Worm (Caenorhabditis elegans) whole organism, L2 larva: ENCODE measurements around the gene unc-85.

Source experiments
- ZK546.5 ChIP-seq: sonication (generic microtip); optimal IDR thresholded peaks from 2 replicates; lab custom pipeline; 2017; ENCODE audit warnings: missing biosample characterization, missing genetic modification characterization
- ama-1 ChIP-seq: fragments of 150-350 bp; optimal IDR thresholded peaks from 2 replicates; lab custom pipeline; 2018; ENCODE audit warnings: inconsistent platforms
- mab-5 ChIP-seq: fragments of 150-350 bp; optimal IDR thresholded peaks from 2 replicates; lab custom pipeline; 2014; ENCODE audit warnings: missing biosample characterization, missing genetic modification characterization
- mdl-1 ChIP-seq, 2 experiments: fragments of 150-350 bp in 1 of 2; sonication (generic microtip) in 1 of 2; optimal IDR thresholded peaks; 2 replicates each; lab custom pipeline; 2017; ENCODE audit warnings: missing biosample characterization in 2 of 2, missing genetic modification characterization in 2 of 2
- nhr-10 ChIP-seq: sonication (generic microtip); optimal IDR thresholded peaks from 2 replicates; lab custom pipeline; 2017; ENCODE audit warnings: missing biosample characterization, missing genetic modification characterization
- nhr-23 ChIP-seq: fragments of 150-350 bp; optimal IDR thresholded peaks from 2 replicates; lab custom pipeline; 2014; ENCODE audit warnings: missing biosample characterization, missing genetic modification reagents, missing genetic modification characterization
- sma-9 ChIP-seq, 2 experiments: fragments of 150-350 bp in 1 of 2; sonication (generic microtip) in 1 of 2; optimal IDR thresholded peaks; 2 replicates each; lab custom pipeline; 2014 to 2016; ENCODE audit warnings: missing genetic modification characterization in 2 of 2, mild to moderate bottlenecking in 1 of 2, missing biosample characterization in 1 of 2, missing compliant biosample characterization in 1 of 2, missing genetic modification reagents in 1 of 2, moderate library complexity in 1 of 2
- unc-39 ChIP-seq: fragments of 150-350 bp; optimal IDR thresholded peaks from 2 replicates; lab custom pipeline; 2014; ENCODE audit warnings: missing biosample characterization, missing genetic modification characterization
- unc-55 ChIP-seq: fragments of 150-350 bp; sonication (generic microtip); optimal IDR thresholded peaks from 3 replicates; lab custom pipeline; 2014; ENCODE audit warnings: missing biosample characterization, missing genetic modification reagents, missing genetic modification characterization
- unc-62 ChIP-seq: fragments of 150-350 bp; optimal IDR thresholded peaks from 2 replicates; lab custom pipeline; 2014; ENCODE audit warnings: missing biosample characterization, missing genetic modification reagents, missing genetic modification characterization
- ztf-11 ChIP-seq: sonication (generic microtip); optimal IDR thresholded peaks from 2 replicates; lab custom pipeline; 2017; ENCODE audit warnings: missing biosample characterization, missing genetic modification characterization

DNA sequence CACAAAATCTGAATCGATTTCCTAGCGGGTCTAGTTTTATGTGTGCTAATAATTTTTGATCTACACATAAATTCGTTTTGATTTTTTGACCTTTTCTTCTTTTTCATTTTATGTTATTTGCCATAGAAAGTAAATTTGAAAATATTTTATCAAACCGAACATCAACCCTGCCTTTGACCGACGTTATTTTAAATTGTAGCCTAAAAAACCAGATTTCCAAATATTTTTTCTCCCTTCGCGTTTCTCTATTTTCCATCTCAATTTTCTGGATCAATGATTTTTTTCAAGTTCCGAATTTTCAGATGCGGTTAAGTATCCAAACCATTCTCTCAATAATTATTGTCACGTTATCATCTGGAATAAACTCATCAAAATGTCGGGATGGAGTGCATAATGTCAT, 24.0 kb upstream of the unc-85 start, which contains the start of gene T05A7.1:
- no peak for TF ChIP-seq ZK546.5 (tag; lab: Kevin White, UChicago)
- TF ChIP-seq nhr-10 (tag; lab: Kevin White, UChicago) = no peak
- no peak for TF ChIP-seq unc-39 (tag; lab: Kevin White, UChicago)
- TF ChIP-seq mab-5 = no peak
- TF ChIP-seq ztf-11 (tag; lab: Kevin White, UChicago) = no peak
- no peak for TF ChIP-seq unc-62 (GFP tag; lab: Kevin White, UChicago)
- no peak for TF ChIP-seq mdl-1 (tag; optimal IDR thresholded peaks at IDR 0.05; lab: Kevin White, UChicago)
- TF ChIP-seq unc-55 (GFP tag; lab: Kevin White, UChicago) = no peak
- TF ChIP-seq nhr-23 = no peak
- no peak for TF ChIP-seq ama-1 (lab: Kevin White, UChicago)
- TF ChIP-seq sma-9 (GFP tag; optimal IDR thresholded peaks at IDR 0.05; lab: Kevin White, UChicago) = no peak
- no peak for TF ChIP-seq sma-9 (tag; optimal IDR thresholded peaks at IDR 0.05; lab: Kevin White, UChicago)
